Worm (Caenorhabditis elegans) whole organism, L4/young adult: ENCODE measurements around the gene C30E1.4.

Source experiments
- W03F9.2 ChIP-seq: fragments of 150-350 bp; optimal IDR thresholded peaks from 2 replicates; lab custom pipeline; 2014; ENCODE audit warnings: missing biosample characterization, missing genetic modification characterization
- dao-5 ChIP-seq: sonication (generic microtip); optimal IDR thresholded peaks from 2 replicates; lab custom pipeline; 2016; ENCODE audit warnings: missing genotype, missing genetic modification characterization, moderate library complexity, missing compliant biosample characterization
- him-1 ChIP-seq: sonication (generic microtip); optimal IDR thresholded peaks from 2 replicates; lab custom pipeline; 2016; ENCODE audit warnings: missing genotype, missing genetic modification reagents, missing genetic modification characterization, missing compliant biosample characterization

Gene C30E1.4

DNA sequence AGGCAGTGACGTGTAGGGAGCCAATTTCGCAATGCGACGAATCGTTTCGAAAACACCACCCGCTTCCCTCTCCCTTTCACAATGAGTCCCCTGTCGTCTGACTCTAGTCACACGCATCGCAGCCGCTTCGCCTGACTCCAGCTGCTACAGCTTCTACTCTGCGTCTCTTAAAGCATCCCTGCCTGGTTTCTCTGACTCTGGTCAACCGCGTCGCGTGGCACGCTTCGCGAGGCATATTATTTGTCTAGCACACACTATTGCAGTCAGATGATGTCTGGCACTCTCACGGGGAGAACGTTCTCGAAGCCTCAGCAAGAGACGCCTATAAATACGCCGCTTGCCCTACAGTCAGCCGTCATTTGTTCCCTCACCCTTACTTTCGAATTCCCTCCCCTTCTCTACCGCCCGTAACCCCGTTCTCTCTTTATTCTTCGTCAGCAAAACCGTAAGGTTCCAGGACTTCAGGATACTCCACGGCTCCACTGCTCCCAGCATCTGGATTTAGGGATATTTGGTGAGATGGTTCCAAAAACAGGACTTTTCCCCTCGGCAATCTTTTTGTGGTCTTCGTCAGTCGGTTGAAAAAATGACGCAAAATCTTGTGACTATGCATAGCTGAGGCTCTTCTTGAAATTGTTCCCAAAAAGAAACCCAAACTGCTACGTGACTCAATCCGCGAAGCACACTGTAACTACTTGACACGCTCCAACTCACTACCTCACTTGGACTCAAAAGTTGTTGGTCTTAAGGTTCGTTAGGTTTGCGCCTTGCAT, 6.0 kb downstream of the C30E1.4 start:
- TF ChIP-seq W03F9.2 (tag; lab: Kevin White, UChicago) (peak; percentile 90), dao-5 (tag; lab: Kevin White, UChicago) (peak; percentile 64), him-1 (tag; lab: Kevin White, UChicago) (peak; percentile 96)

DNA sequence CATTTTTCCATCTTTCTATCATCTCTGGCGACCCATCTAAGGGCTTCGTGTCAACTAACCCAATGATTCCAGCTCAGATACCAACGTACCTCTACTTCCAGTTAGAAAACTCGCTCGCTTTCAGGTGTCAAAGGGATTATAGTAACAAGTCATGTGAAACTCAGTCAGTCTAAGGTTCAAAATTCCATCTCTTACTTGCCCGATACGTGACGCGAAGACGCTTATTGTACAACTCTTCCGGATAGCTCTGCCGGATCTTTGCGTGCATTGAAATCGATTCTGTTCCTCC, 6.5 kb downstream of the C30E1.4 start:
- TF ChIP-seq W03F9.2 (tag; lab: Kevin White, UChicago) (no peak), him-1 (tag; lab: Kevin White, UChicago) (no peak), dao-5 (tag; lab: Kevin White, UChicago) (no peak)

DNA sequence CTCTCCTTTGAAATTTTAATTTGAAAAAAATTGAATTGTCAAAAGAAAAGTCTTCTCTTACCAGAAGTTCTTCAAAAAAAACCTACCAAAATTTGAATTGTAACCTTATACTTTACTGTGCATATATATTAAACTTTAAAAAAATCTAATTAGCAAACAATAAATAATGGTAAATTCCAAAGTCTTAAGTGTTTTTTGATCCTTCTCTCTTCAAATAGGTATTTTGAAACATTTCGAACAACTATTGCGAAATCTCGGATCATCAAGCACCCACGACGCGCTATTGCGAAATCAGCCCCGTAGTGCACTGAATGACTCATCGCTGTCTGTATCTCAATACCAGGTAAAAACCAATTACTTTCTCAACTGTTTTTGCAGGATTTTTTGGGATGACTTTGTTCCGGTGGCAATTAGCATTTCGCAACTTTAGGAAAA, 6.9 kb downstream of the C30E1.4 start:
- TF ChIP-seq W03F9.2 (tag; lab: Kevin White, UChicago) (no peak), him-1 (tag; lab: Kevin White, UChicago) (peak; percentile 36), dao-5 (tag; lab: Kevin White, UChicago) (peak; percentile 62)

DNA sequence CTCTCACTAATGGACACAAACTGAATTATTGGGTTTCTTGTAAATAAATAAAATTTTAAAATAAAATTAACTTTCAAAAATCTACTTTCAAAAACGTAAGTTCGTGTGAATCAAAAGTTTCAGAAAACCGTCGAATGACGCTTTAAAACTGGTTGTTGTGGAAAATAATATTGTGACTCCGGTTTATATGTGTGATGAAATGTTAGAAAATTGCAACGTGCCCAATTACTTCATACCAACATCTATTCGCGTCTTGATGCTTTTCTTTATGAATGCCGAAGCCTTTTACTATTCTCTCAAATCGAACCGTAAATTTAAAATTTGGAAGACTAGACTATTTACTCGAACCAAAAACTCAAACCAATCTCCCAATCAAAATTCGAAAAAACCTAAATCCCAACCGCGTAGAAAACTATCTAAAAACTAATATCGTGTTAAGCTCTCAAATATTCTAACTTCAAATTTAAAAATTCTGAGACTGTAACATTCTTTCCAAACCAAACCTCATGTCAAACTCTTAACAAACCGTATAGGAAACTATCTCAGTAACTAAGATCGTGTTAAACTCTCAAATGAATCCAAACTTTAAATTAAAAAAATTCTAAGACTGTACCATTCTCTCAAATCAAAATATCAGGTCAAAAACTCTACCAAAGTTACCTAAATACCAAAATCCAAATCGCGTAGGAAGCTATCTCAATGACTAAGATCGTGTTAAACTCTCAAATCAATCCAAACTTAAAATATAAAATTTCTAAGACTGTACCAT, 7.7 kb downstream of the C30E1.4 start:
- TF ChIP-seq W03F9.2 (tag; lab: Kevin White, UChicago) (no peak), him-1 (tag; lab: Kevin White, UChicago) (no peak), dao-5 (tag; lab: Kevin White, UChicago) (no peak)

DNA sequence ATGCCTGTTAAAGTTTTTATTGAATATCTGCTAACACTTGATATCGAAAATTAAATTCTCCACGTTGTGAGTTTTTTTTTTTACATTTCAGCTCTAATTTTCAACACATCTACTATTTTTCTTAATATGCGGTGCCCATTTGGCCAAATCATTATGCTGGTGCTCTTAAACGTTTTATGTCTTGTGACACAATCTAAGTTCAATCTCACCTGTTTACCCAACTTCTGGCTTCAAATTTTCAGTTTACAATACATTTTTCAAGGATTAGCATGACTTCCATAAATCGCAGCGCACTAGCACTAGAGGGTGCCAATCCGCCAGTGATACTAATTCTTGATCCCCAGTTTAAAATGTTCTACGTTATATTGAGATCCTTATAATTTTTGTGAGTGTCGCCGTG, 18.6 kb downstream of the C30E1.4 start:
- TF ChIP-seq W03F9.2 (tag; lab: Kevin White, UChicago) (no peak), him-1 (tag; lab: Kevin White, UChicago) (no peak), dao-5 (tag; lab: Kevin White, UChicago) (no peak)

DNA sequence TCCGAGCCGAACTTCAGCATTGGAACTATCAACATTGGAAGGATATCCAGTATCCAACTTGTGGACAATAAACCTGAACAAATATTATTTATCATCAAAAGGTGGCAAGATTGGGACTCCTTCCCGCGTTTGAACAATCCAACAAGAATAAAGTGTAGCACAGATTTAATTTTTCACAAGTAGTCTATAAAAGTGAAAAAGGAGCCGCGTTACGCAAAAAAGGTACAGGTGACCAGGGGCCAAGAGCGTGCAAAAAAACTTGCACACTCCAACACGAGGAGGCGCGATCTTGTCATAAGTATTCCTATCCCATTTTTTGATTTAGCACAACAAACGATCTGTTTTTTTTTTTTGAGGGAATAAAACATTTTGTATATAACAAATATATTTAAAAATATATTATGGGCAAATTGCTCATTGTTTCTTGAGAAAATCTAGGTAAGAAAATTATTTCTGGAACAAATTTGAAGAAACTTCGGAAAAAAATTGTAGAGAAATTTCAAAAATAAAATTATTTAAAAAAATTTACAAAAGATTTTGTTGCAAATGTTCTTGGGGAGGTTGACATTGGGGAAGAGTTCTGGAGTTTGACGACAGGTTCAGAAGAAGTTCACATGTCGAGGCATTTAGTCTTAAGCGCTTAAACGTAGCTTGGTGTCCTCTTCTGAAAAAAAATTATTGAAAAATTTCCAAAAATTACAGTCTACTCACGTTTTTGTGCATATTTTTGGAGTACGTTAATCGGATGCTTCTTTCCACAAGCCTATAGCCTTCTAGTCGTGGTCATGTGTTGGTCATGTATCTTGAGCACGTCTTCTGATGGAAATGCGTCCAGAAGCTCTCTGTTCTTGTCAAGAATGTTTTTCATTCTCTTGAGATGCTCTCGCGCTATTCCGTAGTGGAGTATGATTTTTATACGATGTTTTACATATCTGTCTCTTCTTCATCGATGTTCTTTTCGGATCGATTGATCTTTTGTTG, 20.5 kb downstream of the C30E1.4 start:
- peak; percentile 30 for TF ChIP-seq him-1 (tag; lab: Kevin White, UChicago)
- no peak for TF ChIP-seq dao-5 (tag; lab: Kevin White, UChicago)
- no peak for TF ChIP-seq W03F9.2 (tag; lab: Kevin White, UChicago)

DNA sequence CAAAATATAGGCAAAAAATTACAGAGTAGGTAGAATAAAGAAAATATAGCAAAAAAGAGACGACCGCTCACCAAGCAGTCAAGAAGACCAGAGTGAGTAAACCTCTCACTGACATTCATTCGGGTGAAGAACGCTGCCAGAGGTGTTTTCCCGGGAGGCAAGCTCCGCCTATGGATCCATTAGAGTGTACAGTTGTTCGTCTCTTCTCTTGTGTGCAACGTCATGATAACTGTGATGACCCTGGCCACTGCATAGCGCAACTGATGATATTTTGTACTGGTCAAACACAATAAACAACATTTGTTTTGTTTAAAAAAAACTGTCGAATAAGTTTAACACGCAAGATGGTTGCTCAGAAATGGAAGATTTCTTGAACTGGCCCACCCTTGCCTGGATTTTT, 29.1 kb downstream of the C30E1.4 start, which contains the start of gene F52G3.8:
TSS of gene F52G3.8 (minus strand) at position 101 of the 400 bp plus-strand sequence.
- TF ChIP-seq W03F9.2 (tag; lab: Kevin White, UChicago): no peak
- no peak for TF ChIP-seq him-1 (tag; lab: Kevin White, UChicago)
- no peak for TF ChIP-seq dao-5 (tag; lab: Kevin White, UChicago)

DNA sequence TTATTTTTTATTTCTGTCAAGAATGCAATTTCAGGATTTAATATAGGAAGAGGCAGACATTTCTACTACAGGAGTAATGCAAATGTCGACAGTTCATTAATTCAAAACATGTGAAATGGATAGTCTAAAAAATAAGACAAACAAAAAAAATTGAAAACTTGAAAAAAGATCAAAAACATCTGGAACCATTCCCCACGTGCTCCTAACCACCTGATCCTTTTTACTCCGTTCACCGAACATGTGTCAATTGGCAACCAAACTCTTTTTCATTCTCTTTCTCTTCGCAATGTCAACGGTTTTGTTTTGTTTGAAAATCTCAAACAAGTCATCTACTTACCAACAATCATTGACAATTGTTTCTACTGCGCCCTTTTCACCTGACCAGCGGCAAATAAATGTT, 34.3 kb downstream of the C30E1.4 start:
- TF ChIP-seq him-1 (tag; lab: Kevin White, UChicago) (no peak), W03F9.2 (tag; lab: Kevin White, UChicago) (no peak), dao-5 (tag; lab: Kevin White, UChicago) (no peak)

DNA sequence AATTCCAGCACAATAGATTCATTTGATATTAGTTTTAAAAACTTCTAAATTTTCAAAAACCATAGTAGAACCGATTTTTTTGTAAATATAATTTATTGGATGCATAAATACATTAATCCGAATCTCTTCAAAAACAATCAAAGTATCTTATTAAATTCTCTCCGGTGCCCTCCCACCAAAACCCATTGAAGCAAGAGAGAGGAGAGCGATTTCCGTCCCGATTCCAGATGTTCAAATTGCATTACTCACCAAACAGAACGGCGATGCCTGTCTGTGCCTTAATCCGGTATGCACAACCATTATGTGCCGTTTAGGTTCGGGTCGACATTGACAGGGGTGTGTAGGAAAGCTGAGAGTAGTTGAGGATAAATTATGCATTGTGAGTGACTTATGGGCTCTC, 36.6 kb downstream of the C30E1.4 start:
- TF ChIP-seq dao-5 (tag; lab: Kevin White, UChicago): no peak
- no peak for TF ChIP-seq him-1 (tag; lab: Kevin White, UChicago)
- TF ChIP-seq W03F9.2 (tag; lab: Kevin White, UChicago): no peak

DNA sequence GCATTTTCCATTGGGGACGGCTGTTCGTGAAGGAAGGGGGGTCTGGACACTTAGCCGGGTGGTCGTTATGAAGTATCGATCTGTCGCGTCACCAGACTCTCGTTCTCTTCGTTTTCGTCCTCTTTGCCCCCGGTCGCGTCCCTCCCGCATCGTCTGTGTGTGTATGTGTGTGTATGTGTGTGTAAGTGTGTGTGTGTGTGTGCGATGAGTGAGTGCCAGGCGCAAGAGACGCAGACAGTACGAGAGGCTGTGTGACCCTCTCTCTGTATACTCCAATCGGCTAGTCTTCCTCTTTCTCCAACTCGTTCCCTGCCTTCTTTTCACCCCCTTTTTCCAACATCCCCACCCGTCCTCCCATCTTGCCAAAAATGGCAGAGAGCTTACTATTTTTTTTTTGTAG, 37.7 kb downstream of the C30E1.4 start:
- TF ChIP-seq W03F9.2 (tag; lab: Kevin White, UChicago) (peak; percentile 27), him-1 (tag; lab: Kevin White, UChicago) (peak; percentile 84), dao-5 (tag; lab: Kevin White, UChicago) (no peak)

DNA sequence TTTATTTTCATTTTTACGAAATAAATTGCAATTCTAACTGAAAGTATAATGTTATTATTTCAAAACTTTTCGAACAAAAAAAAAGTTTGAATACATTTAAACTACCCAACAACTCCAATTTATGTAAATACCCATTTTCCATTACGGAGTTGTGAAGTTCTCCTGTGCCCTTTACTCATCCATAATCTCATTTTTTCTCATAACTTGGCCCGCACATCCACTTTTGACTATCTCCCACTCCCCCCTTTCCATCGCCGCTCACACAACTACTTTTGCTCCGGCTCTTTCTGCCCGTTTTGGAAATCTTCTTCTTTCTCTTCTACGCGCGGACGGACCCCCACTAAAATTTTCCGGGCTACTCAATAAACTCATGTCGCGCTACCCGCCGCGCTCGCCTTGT, 38.9 kb downstream of the C30E1.4 start:
- TF ChIP-seq W03F9.2 (tag; lab: Kevin White, UChicago) (no peak), dao-5 (tag; lab: Kevin White, UChicago) (no peak), him-1 (tag; lab: Kevin White, UChicago) (no peak)

DNA sequence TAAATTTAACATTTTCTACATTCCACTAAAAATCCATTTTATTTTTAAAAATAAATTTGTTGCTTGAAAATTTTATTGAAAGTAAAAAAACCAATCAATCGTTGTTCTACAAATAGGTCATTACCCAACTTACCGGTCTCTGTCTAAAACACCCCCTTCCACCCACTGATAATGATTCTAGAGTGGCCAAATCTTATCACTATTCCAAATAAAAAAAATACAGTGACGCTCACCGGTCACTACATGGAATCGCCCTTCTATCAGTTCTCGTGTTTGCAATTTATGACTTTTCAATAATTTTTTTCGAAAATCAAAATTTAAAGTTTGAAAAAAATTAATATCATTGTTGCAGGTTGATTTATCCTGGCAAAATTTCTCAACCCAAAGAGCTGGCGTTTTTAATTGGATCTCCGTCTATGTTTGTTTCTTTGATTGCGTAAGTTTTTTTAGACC, 39.8 kb downstream of the C30E1.4 start, which contains the start of the genes F52G3.1 and F52G3.7:
TSS of gene F52G3.1 (plus strand) at position 353 of the 453 bp plus-strand sequence.
TSS of gene F52G3.7 (plus strand) at position 403 of the 453 bp plus-strand sequence.
- TF ChIP-seq dao-5 (tag; lab: Kevin White, UChicago) (no peak), him-1 (tag; lab: Kevin White, UChicago) (no peak)
